Fruit fly (Drosophila melanogaster) whole organism, adult: Measurements from ENCODE around the gene Sgt.

Source experiments
- CG11617 ChIP-seq: fragments of 200-800 bp; sonication (Bioruptor generic); optimal IDR thresholded peaks from 2 replicates; lab custom pipeline; 2017; ENCODE audit warnings: mild to moderate bottlenecking, missing biosample characterization, missing genetic modification reagents, missing genetic modification characterization
- CG7045 ChIP-seq: fragments of 200-800 bp; sonication (Bioruptor generic); optimal IDR thresholded peaks from 2 replicates; lab custom pipeline; 2017; ENCODE audit warnings: missing biosample characterization, mild to moderate bottlenecking, missing genetic modification characterization
- CG7101 ChIP-seq: fragments of 200-800 bp; sonication (Bioruptor generic); optimal IDR thresholded peaks from 2 replicates; lab custom pipeline; 2018; ENCODE audit warnings: missing biosample characterization, mild to moderate bottlenecking, missing genetic modification characterization, moderate library complexity
- cic ChIP-seq: fragments of 200-800 bp; sonication (Bioruptor generic); optimal IDR thresholded peaks from 2 replicates; lab custom pipeline; 2017; ENCODE audit warnings: missing biosample characterization, mild to moderate bottlenecking, missing genetic modification characterization, moderate library complexity
- cnc ChIP-seq, 2 experiments: fragments of >200 bp; optimal IDR thresholded peaks; 2 replicates each; lab custom pipeline; 2017
- kay ChIP-seq: fragments of 200-800 bp; sonication (Bioruptor generic); peaks from one replicate; lab custom pipeline; 2016; ENCODE audit warnings: missing biosample characterization, missing genetic modification characterization, borderline replicate concordance
- ovo ChIP-seq: fragments of 200-800 bp; sonication (Bioruptor generic); optimal IDR thresholded peaks from 2 replicates; lab custom pipeline; 2016; ENCODE audit warnings: missing biosample characterization, missing genetic modification characterization
- tj ChIP-seq: fragments of 200-800 bp; sonication (Bioruptor generic); optimal IDR thresholded peaks from 3 replicates; lab custom pipeline; 2017; ENCODE audit warnings: missing biosample characterization, mild to moderate bottlenecking, missing genetic modification characterization, moderate library complexity

DNA sequence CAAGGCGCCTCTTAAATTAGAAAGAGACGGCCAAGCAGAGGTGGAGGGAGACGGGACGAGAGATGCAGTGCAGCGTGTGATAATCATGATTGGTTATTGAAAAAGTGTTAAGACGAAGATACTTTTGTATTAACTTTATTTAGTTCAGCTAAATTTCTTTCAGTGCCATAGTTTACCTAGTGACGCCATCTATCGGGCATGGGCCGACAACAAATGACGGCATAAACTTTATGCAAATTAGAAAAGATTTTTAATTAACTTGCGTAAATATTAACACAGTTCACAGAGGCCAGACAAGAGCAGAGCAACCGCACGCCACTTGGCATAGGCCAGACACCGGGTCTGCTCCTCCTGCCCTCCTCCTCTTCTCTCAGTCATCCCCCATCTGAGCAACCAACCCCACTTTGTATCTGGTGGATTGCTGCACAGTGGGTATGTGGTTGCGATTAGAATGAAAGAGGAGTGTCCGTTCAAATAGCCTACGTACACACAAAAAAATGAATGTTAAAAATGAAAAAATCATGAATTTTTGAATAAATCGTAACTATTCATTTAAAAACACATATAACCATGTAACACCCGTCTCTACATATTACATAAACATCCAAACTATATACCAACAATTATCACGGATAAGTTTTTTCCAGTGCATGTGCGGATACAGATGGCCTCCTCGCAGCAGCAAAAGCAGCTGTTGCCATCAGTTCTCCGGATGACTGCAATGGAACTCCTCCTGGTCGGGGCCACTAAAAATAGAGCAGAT is 5.3 kb upstream of the Sgt start:
- TF ChIP-seq tj (no peak), kay (peak; percentile 30), ovo (no peak), CG7101 (tag; lab: Kevin White, UChicago) (peak; percentile 23), cnc (optimal IDR thresholded peaks at IDR 0.05; lab: Kevin White, UChicago) (no peak), cic (GFP tag; lab: Kevin White, UChicago) (no peak), CG7045 (peak; percentile 61), CG11617 (GFP tag; lab: Kevin White, UChicago) (no peak)
